Worm (Caenorhabditis elegans) whole organism, L4 larva: ENCODE measurements around the gene F53H1.3.

ENCODE experiments used
- F49E8.2 ChIP-seq: sonication (generic microtip); optimal IDR thresholded peaks from 2 replicates; lab custom pipeline; 2016; ENCODE audit warnings: missing compliant biosample characterization, mild to moderate bottlenecking, missing genetic modification characterization, borderline replicate concordance
- Y5F2A.4 ChIP-seq: fragments of 200-800 bp; sonication (Bioruptor generic); optimal IDR thresholded peaks from 2 replicates; lab custom pipeline; 2018; ENCODE audit warnings: mild to moderate bottlenecking, missing genetic modification characterization, missing compliant biosample characterization
- Y75B8A.6 ChIP-seq: fragments of 200-800 bp; sonication (Bioruptor generic); IDR thresholded peaks from 2 replicates; pipeline ENCODE4 v1.3.6; 2022; ENCODE audit warnings: missing genetic modification reagents, missing genetic modification characterization, missing compliant biosample characterization
- ceh-20 ChIP-seq: fragments of 200-800 bp; sonication (Bioruptor generic); IDR thresholded peaks from 2 replicates; pipeline ENCODE4 v1.3.6; 2022; ENCODE audit warnings: missing genetic modification reagents, missing genetic modification characterization, missing compliant biosample characterization
- ceh-32 ChIP-seq: sonication (generic microtip); optimal IDR thresholded peaks from 2 replicates; lab custom pipeline; 2016; ENCODE audit warnings: mild to moderate bottlenecking, missing genetic modification characterization, missing compliant biosample characterization; ENCODE audit not compliant: poor library complexity
- ceh-44 ChIP-seq: fragments of 200-800 bp; sonication (Bioruptor generic); IDR thresholded peaks from 2 replicates; pipeline ENCODE4 v1.3.6; 2022; ENCODE audit warnings: missing genetic modification reagents, missing genetic modification characterization, missing compliant biosample characterization
- ceh-62 ChIP-seq: sonication (generic microtip); optimal IDR thresholded peaks from 2 replicates; lab custom pipeline; 2017; ENCODE audit warnings: missing biosample characterization, missing genetic modification characterization
- cey-2 ChIP-seq: sonication (generic microtip); optimal IDR thresholded peaks from 3 replicates; lab custom pipeline; 2017; ENCODE audit warnings: missing genetic modification characterization, mild to moderate bottlenecking, missing compliant biosample characterization, antibody characterized with exemption, borderline replicate concordance; ENCODE audit not compliant: insufficient read depth
- ctbp-1 ChIP-seq: fragments of 200-800 bp; sonication (Bioruptor generic); IDR thresholded peaks from 2 replicates; pipeline ENCODE4 v1.3.6; 2022; ENCODE audit warnings: missing genetic modification reagents, missing genetic modification characterization, missing compliant biosample characterization
- daf-16 ChIP-seq, 3 experiments: sonication (generic microtip); optimal IDR thresholded peaks; 2 replicates each; lab custom pipeline; 2016 to 2017; ENCODE audit warnings: missing genetic modification characterization in 3 of 3, missing genetic modification reagents in 3 of 3, mild to moderate bottlenecking in 2 of 3, missing compliant biosample characterization in 2 of 3, missing biosample characterization in 1 of 3, moderate library complexity in 1 of 3
- dmd-6 ChIP-seq: fragments of 200-800 bp; sonication (Bioruptor generic); IDR thresholded peaks from 2 replicates; pipeline ENCODE4 v1.3.6; 2022; ENCODE audit warnings: missing genetic modification reagents, missing genetic modification characterization, missing compliant biosample characterization
- dve-1 ChIP-seq: sonication (generic microtip); optimal IDR thresholded peaks from 2 replicates; lab custom pipeline; 2017; ENCODE audit warnings: antibody characterized with exemption, mild to moderate bottlenecking, missing genetic modification characterization, missing compliant biosample characterization; ENCODE audit not compliant: insufficient read depth
- egl-27 ChIP-seq: sonication (generic microtip); optimal IDR thresholded peaks from 3 replicates; lab custom pipeline; 2017; ENCODE audit warnings: missing biosample characterization, missing genetic modification reagents, missing genetic modification characterization
- fkh-10 ChIP-seq: fragments of 150-350 bp; optimal IDR thresholded peaks from 2 replicates; lab custom pipeline; 2014; ENCODE audit warnings: missing biosample characterization, missing genetic modification reagents, missing genetic modification characterization
- fos-1 ChIP-seq: fragments of 150-350 bp; optimal IDR thresholded peaks from 2 replicates; lab custom pipeline; 2014; ENCODE audit warnings: missing biosample characterization, missing genetic modification characterization
- gei-8 ChIP-seq: fragments of 200-800 bp; sonication (Bioruptor generic); optimal IDR thresholded peaks from 2 replicates; lab custom pipeline; 2018; ENCODE audit warnings: mild to moderate bottlenecking, missing genetic modification characterization, missing compliant biosample characterization
- hlh-11 ChIP-seq: fragments of 200-800 bp; sonication (Bioruptor generic); optimal IDR thresholded peaks from 2 replicates; lab custom pipeline; 2018; ENCODE audit warnings: mild to moderate bottlenecking, missing genetic modification characterization, missing compliant biosample characterization
- hlh-30 ChIP-seq: sonication (generic microtip); optimal IDR thresholded peaks from 2 replicates; lab custom pipeline; 2017; ENCODE audit warnings: antibody characterized with exemption, mild to moderate bottlenecking, missing genetic modification characterization, missing compliant biosample characterization; ENCODE audit not compliant: insufficient read depth
- lin-1 ChIP-seq: fragments of 200-800 bp; sonication (Bioruptor generic); IDR thresholded peaks from 2 replicates; pipeline ENCODE4 v1.3.6; 2022; ENCODE audit warnings: missing genetic modification reagents, missing genetic modification characterization, missing compliant biosample characterization
- lin-39 ChIP-seq: fragments of 150-350 bp; optimal IDR thresholded peaks from 2 replicates; lab custom pipeline; 2014; ENCODE audit warnings: missing biosample characterization, missing genetic modification reagents, missing genetic modification characterization
- lir-3 ChIP-seq: sonication (generic microtip); optimal IDR thresholded peaks from 2 replicates; lab custom pipeline; 2016; ENCODE audit warnings: mild to moderate bottlenecking, missing genetic modification characterization, missing compliant biosample characterization
- madf-9 ChIP-seq: fragments of 200-800 bp; sonication (Bioruptor generic); conservative IDR thresholded peaks from 2 replicates; pipeline ENCODE4 v1.3.6; 2022; ENCODE audit warnings: missing genetic modification reagents, missing genetic modification characterization, missing compliant biosample characterization
- mdl-1 ChIP-seq, 2 experiments: fragments of 150-350 bp in 1 of 2; sonication (generic microtip) in 1 of 2; optimal IDR thresholded peaks; 2 replicates each; lab custom pipeline; 2014 to 2017; ENCODE audit warnings: missing biosample characterization in 2 of 2, missing genetic modification characterization in 2 of 2
- mep-1 ChIP-seq: fragments of 150-350 bp; sonication (generic microtip); optimal IDR thresholded peaks from 3 replicates; lab custom pipeline; 2014; ENCODE audit warnings: missing biosample characterization, missing genetic modification characterization
- mes-2 ChIP-seq: sonication (generic microtip); optimal IDR thresholded peaks from 2 replicates; lab custom pipeline; 2016; ENCODE audit warnings: missing genotype, mild to moderate bottlenecking, missing genetic modification characterization, missing compliant biosample characterization; ENCODE audit not compliant: poor library complexity, severe bottlenecking
- mxl-3 ChIP-seq: fragments of 200-800 bp; sonication (Bioruptor generic); optimal IDR thresholded peaks from 2 replicates; lab custom pipeline; 2018; ENCODE audit warnings: mild to moderate bottlenecking, missing genetic modification characterization, missing compliant biosample characterization
- nhr-102 ChIP-seq: sonication (generic microtip); optimal IDR thresholded peaks from 2 replicates; lab custom pipeline; 2016; ENCODE audit warnings: mild to moderate bottlenecking, missing genetic modification characterization, moderate library complexity, missing compliant biosample characterization
- nhr-237 ChIP-seq: sonication (generic microtip); optimal IDR thresholded peaks from 2 replicates; lab custom pipeline; 2017; ENCODE audit warnings: missing biosample characterization, missing genetic modification characterization
- nhr-28 ChIP-seq: fragments of 150-350 bp; optimal IDR thresholded peaks from 2 replicates; lab custom pipeline; 2014; ENCODE audit warnings: missing biosample characterization, missing genetic modification characterization
- nhr-41 ChIP-seq: fragments of 200-800 bp; sonication (Bioruptor generic); IDR thresholded peaks from 2 replicates; pipeline ENCODE4 v1.3.6; 2022; ENCODE audit warnings: missing genetic modification reagents, missing genetic modification characterization, missing compliant biosample characterization
- nhr-42 ChIP-seq: fragments of 200-800 bp; sonication (Bioruptor generic); IDR thresholded peaks from 2 replicates; pipeline ENCODE4 v1.3.6; 2022; ENCODE audit warnings: missing genetic modification characterization, missing compliant biosample characterization
- nhr-48 ChIP-seq: sonication (generic microtip); optimal IDR thresholded peaks from 2 replicates; lab custom pipeline; 2016; ENCODE audit warnings: mild to moderate bottlenecking, missing genetic modification characterization, missing compliant biosample characterization
- nhr-6 ChIP-seq: fragments of 150-350 bp; optimal IDR thresholded peaks from 2 replicates; lab custom pipeline; 2014; ENCODE audit warnings: missing biosample characterization, missing genetic modification characterization
- nhr-76 ChIP-seq: fragments of 150-350 bp; optimal IDR thresholded peaks from 2 replicates; lab custom pipeline; 2014; ENCODE audit warnings: missing biosample characterization, missing genetic modification characterization
- nhr-77 ChIP-seq: fragments of 150-350 bp; optimal IDR thresholded peaks from 2 replicates; lab custom pipeline; 2014; ENCODE audit warnings: missing biosample characterization, missing genetic modification characterization
- pha-4 ChIP-seq, 2 experiments: fragments of 150-350 bp in 1 of 2; fragments of 200-800 bp in 1 of 2; sonication (Bioruptor generic) in 1 of 2; IDR thresholded peaks in 1 of 2; optimal IDR thresholded peaks in 1 of 2; 2 replicates each; pipeline versions ENCODE4 v1.3.6 to Lab custom; 2014 to 2022; ENCODE audit warnings: missing genetic modification characterization in 2 of 2, missing genetic modification reagents in 2 of 2, missing biosample characterization in 1 of 2, missing compliant biosample characterization in 1 of 2
- php-3 ChIP-seq: fragments of 200-800 bp; sonication (Bioruptor generic); IDR thresholded peaks from 2 replicates; pipeline ENCODE4 v1.3.6; 2022; ENCODE audit warnings: missing genetic modification reagents, missing genetic modification characterization, missing compliant biosample characterization
- pqm-1 ChIP-seq: sonication (generic microtip); optimal IDR thresholded peaks from 2 replicates; lab custom pipeline; 2017; ENCODE audit warnings: missing biosample characterization, missing genetic modification characterization
- set-16 ChIP-seq: fragments of 200-800 bp; sonication (Bioruptor generic); IDR thresholded peaks from 2 replicates; pipeline ENCODE4 v1.3.6; 2022; ENCODE audit warnings: missing genetic modification reagents, missing genetic modification characterization, missing compliant biosample characterization
- snpc-1.2 ChIP-seq: fragments of 200-800 bp; sonication (Bioruptor generic); IDR thresholded peaks from 2 replicates; pipeline ENCODE4 v1.3.6; 2022; ENCODE audit warnings: missing genetic modification reagents, missing genetic modification characterization, missing compliant biosample characterization
- snpc-4 ChIP-seq: fragments of 150-350 bp; optimal IDR thresholded peaks from 2 replicates; lab custom pipeline; 2014; ENCODE audit warnings: missing biosample characterization, missing genetic modification characterization
- spr-3 ChIP-seq: fragments of 200-800 bp; sonication (Bioruptor generic); optimal IDR thresholded peaks from 2 replicates; lab custom pipeline; 2018; ENCODE audit warnings: mild to moderate bottlenecking, missing genetic modification characterization, missing compliant biosample characterization
- tra-1 ChIP-seq: fragments of 200-800 bp; sonication (Bioruptor generic); IDR thresholded peaks from 2 replicates; pipeline ENCODE4 v1.3.6; 2022; ENCODE audit warnings: missing genetic modification reagents, missing genetic modification characterization, missing compliant biosample characterization
- unc-62 ChIP-seq, 3 experiments: fragments of 150-350 bp in 1 of 3; sonication (generic microtip); optimal IDR thresholded peaks in 2 of 3; peaks in 1 of 3; 1 replicate in 1 of 3; 2 replicates in 2 of 3; lab custom pipeline; 2014 to 2017; ENCODE audit warnings: missing biosample characterization in 3 of 3, missing genetic modification characterization in 3 of 3, missing genetic modification reagents in 3 of 3, missing genotype in 1 of 3
- vab-7 ChIP-seq: fragments of 200-800 bp; sonication (Bioruptor generic); IDR thresholded peaks from 2 replicates; pipeline ENCODE4 v1.3.6; 2022; ENCODE audit warnings: missing genetic modification reagents, missing genetic modification characterization, missing compliant biosample characterization
- zag-1 ChIP-seq: fragments of 150-350 bp; optimal IDR thresholded peaks from 2 replicates; lab custom pipeline; 2014; ENCODE audit warnings: missing biosample characterization, missing genetic modification characterization
- zfp-3 ChIP-seq: fragments of 200-800 bp; sonication (Bioruptor generic); conservative IDR thresholded peaks from 2 replicates; pipeline ENCODE4 v1.3.6; 2022; ENCODE audit warnings: missing genetic modification reagents, missing genetic modification characterization, missing compliant biosample characterization
- zip-2 ChIP-seq: fragments of 150-350 bp; optimal IDR thresholded peaks from 2 replicates; lab custom pipeline; 2014; ENCODE audit warnings: missing biosample characterization, missing genetic modification characterization

F53H1.3 gene

ce11 chrIV:1377699-1378098 is 48.7 kb downstream of the F53H1.3 start (continued):
- TF ChIP-seq nhr-102, result no peak
- TF ChIP-seq fos-1 (tag; lab: Kevin White, UChicago), result no peak
- TF ChIP-seq hlh-11 (tag; lab: Kevin White, UChicago), result peak; percentile 72
- peak; percentile 71 for TF ChIP-seq mxl-3 (GFP tag; lab: Kevin White, UChicago)
- TF ChIP-seq egl-27, result no peak
- TF ChIP-seq nhr-28 (tag; lab: Kevin White, UChicago), result no peak
- no peak for TF ChIP-seq nhr-42 (GFP tag; lab: Robert Waterston, UW)
- no peak for TF ChIP-seq F49E8.2 (tag; lab: Kevin White, UChicago)
- no peak for TF ChIP-seq zfp-3 (GFP tag; lab: Robert Waterston, UW)
- TF ChIP-seq hlh-30 (tag; lab: Kevin White, UChicago), result no peak
- peak; percentile 59; the same call in 1 of the 2 replicates for TF ChIP-seq pha-4 (GFP tag; IDR thresholded peaks at IDR 0.05; lab: Robert Waterston, UW)
- TF ChIP-seq pha-4 (tag; optimal IDR thresholded peaks at IDR 0.05; lab: Kevin White, UChicago), result no peak
- no peak for TF ChIP-seq mep-1 (tag; lab: Kevin White, UChicago)
- no peak for TF ChIP-seq Y75B8A.6 (GFP tag; lab: Robert Waterston, UW)
- no peak for TF ChIP-seq nhr-6 (tag; lab: Kevin White, UChicago)
- no peak for TF ChIP-seq zag-1
- no peak for TF ChIP-seq ctbp-1 (GFP tag; lab: Robert Waterston, UW)
- TF ChIP-seq nhr-76, result no peak
- no peak for TF ChIP-seq mes-2 (tag; lab: Kevin White, UChicago)
- TF ChIP-seq nhr-77, result no peak
- no peak for TF ChIP-seq ceh-44 (GFP tag; lab: Robert Waterston, UW)
- TF ChIP-seq madf-9, result peak; percentile 43; the same call in 1 of the 2 replicates
- no peak for TF ChIP-seq vab-7 (GFP tag; lab: Robert Waterston, UW)
- no peak for TF ChIP-seq spr-3 (GFP tag; lab: Kevin White, UChicago)
- no peak for TF ChIP-seq snpc-4 (tag; lab: Kevin White, UChicago)
- no peak for TF ChIP-seq snpc-1.2
- peak; percentile 99 for TF ChIP-seq set-16 (GFP tag; lab: Robert Waterston, UW)
- no peak for TF ChIP-seq Y5F2A.4 (GFP tag; lab: Kevin White, UChicago)
- TF ChIP-seq nhr-48 (tag; lab: Kevin White, UChicago), result no peak
- no peak for TF ChIP-seq mdl-1 (tag; optimal IDR thresholded peaks at IDR 0.05; lab: Kevin White, UChicago)
- TF ChIP-seq ceh-32 (tag; lab: Kevin White, UChicago), result no peak
- no peak for TF ChIP-seq ceh-20 (GFP tag; lab: Robert Waterston, UW)
- no peak for TF ChIP-seq fkh-10 (GFP tag; lab: Kevin White, UChicago)

- TF ChIP-seq nhr-41 (GFP tag; lab: Robert Waterston, UW) (peak; percentile 100), zag-1 (no peak), nhr-237 (tag; lab: Kevin White, UChicago) (no peak), zip-2 (no peak), php-3 (GFP tag; lab: Robert Waterston, UW) (peak; percentile 19; the same call in 1 of the 2 replicates), ceh-62 (tag; lab: Kevin White, UChicago) (no peak), Y5F2A.4 (GFP tag; lab: Kevin White, UChicago) (no peak), daf-16 (GFP tag; optimal IDR thresholded peaks at IDR 0.05; lab: Kevin White, UChicago) (no peak), daf-16 (tag; optimal IDR thresholded peaks at IDR 0.05; lab: Kevin White, UChicago) (peak; percentile 93), Y75B8A.6 (GFP tag; lab: Robert Waterston, UW) (no peak), ctbp-1 (GFP tag; lab: Robert Waterston, UW) (no peak), lin-39 (tag; lab: Kevin White, UChicago) (no peak), dmd-6 (GFP tag; lab: Robert Waterston, UW) (peak; percentile 86), nhr-28 (tag; lab: Kevin White, UChicago) (peak; percentile 91), tra-1 (GFP tag; lab: Robert Waterston, UW) (0 out of 2 replicates have a peak, but pooled peaks have one; percentile 46), hlh-11 (tag; lab: Kevin White, UChicago) (peak; percentile 84), pqm-1 (tag; lab: Kevin White, UChicago) (peak; percentile 99), lin-1 (GFP tag; lab: Robert Waterston, UW) (peak; percentile 67), dve-1 (tag; lab: Kevin White, UChicago) (peak; percentile 73), cey-2 (tag; lab: Kevin White, UChicago) (no peak), lir-3 (tag; lab: Kevin White, UChicago) (no peak), unc-62 (GFP tag; optimal IDR thresholded peaks at IDR 0.05 in 1 of 2; lab: Kevin White, UChicago) (peak in 1 of 2 experiments; percentile 94), unc-62 (tag; optimal IDR thresholded peaks at IDR 0.05; lab: Kevin White, UChicago) (no peak), nhr-77 (peak; percentile 72), gei-8 (no peak)
Observed at ce11 chrIV:1378954-1379353, 50.0 kb downstream of the F53H1.3 start.
